Worm (Caenorhabditis elegans) whole organism, young adult: ENCODE results near the gene C16C8.22.

Experiments
- B0019.2 ChIP-seq: fragments of 200-800 bp; sonication (Bioruptor generic); conservative IDR thresholded peaks from 2 replicates; pipeline ENCODE4 v1.3.6; 2022; ENCODE audit warnings: missing genetic modification reagents, missing genetic modification characterization, missing compliant biosample characterization
- C17E4.6 ChIP-seq: fragments of 200-800 bp; sonication (Bioruptor generic); IDR thresholded peaks from 2 replicates; pipeline ENCODE4 v1.3.6; 2022; ENCODE audit warnings: missing genetic modification reagents, missing genetic modification characterization, missing compliant biosample characterization
- F57A8.1 ChIP-seq: fragments of 200-800 bp; sonication (Bioruptor generic); optimal IDR thresholded peaks from 2 replicates; lab custom pipeline; 2018; ENCODE audit warnings: mild to moderate bottlenecking, missing genetic modification characterization, moderate library complexity, missing compliant biosample characterization
- K12H6.12 ChIP-seq: fragments of 200-800 bp; sonication (Bioruptor generic); optimal IDR thresholded peaks from 2 replicates; lab custom pipeline; 2018; ENCODE audit warnings: mild to moderate bottlenecking, missing genetic modification characterization, missing compliant biosample characterization
- T07F8.4 ChIP-seq: sonication (generic microtip); optimal IDR thresholded peaks from 2 replicates; lab custom pipeline; 2016; ENCODE audit warnings: mild to moderate bottlenecking, missing genetic modification characterization, moderate library complexity, missing compliant biosample characterization
- aptf-2 ChIP-seq: fragments of 200-800 bp; sonication (Bioruptor generic); conservative IDR thresholded peaks from 2 replicates; pipeline ENCODE4 v1.3.6; 2022; ENCODE audit warnings: missing genetic modification reagents, missing genetic modification characterization, missing compliant biosample characterization
- attf-5 ChIP-seq: fragments of 200-800 bp; sonication (Bioruptor generic); optimal IDR thresholded peaks from 2 replicates; lab custom pipeline; 2018; ENCODE audit warnings: mild to moderate bottlenecking, missing genetic modification characterization, missing compliant biosample characterization
- hrde-1 ChIP-seq: sonication (generic microtip); optimal IDR thresholded peaks from 2 replicates; lab custom pipeline; 2016; ENCODE audit warnings: missing genetic modification characterization, mild to moderate bottlenecking, missing compliant biosample characterization, moderate library complexity, missing genotype, missing genetic modification reagents, borderline replicate concordance
- lin-26 ChIP-seq: fragments of 200-800 bp; sonication (Bioruptor generic); IDR thresholded peaks from 2 replicates; pipeline ENCODE4 v1.3.6; 2022; ENCODE audit warnings: missing genetic modification reagents, missing genetic modification characterization, missing compliant biosample characterization
- lin-35 ChIP-seq, 3 experiments: fragments of 150-350 bp in 2 of 3; sonication (generic microtip) in 1 of 3; optimal IDR thresholded peaks; 2 replicates each; lab custom pipeline; 2014 to 2018; ENCODE audit warnings: missing biosample characterization in 3 of 3, missing genetic modification characterization in 3 of 3, missing genetic modification reagents in 3 of 3
- pha-4 ChIP-seq: fragments of 150-350 bp; sonication (generic microtip); optimal IDR thresholded peaks from 2 replicates; lab custom pipeline; 2014; ENCODE audit warnings: missing biosample characterization, missing genetic modification reagents, missing genetic modification characterization
- snpc-4 ChIP-seq, 5 experiments: fragments of 150-350 bp in 1 of 5; sonication (generic microtip) in 4 of 5; optimal IDR thresholded peaks; 2 replicates each; lab custom pipeline; 2014 to 2018; ENCODE audit warnings: missing genetic modification characterization in 5 of 5, missing biosample characterization in 3 of 5, antibody characterized with exemption in 2 of 5, mild to moderate bottlenecking in 2 of 5, missing compliant biosample characterization in 2 of 5, missing genotype in 2 of 5, moderate library complexity in 2 of 5, missing genetic modification reagents in 1 of 5
- unc-62 ChIP-seq: fragments of 150-350 bp; optimal IDR thresholded peaks from 2 replicates; lab custom pipeline; 2014; ENCODE audit warnings: missing biosample characterization, missing genetic modification reagents, missing genetic modification characterization
- zim-3 ChIP-seq: sonication (generic microtip); optimal IDR thresholded peaks from 2 replicates; lab custom pipeline; 2017; ENCODE audit warnings: mild to moderate bottlenecking, missing genetic modification characterization, moderate library complexity, missing compliant biosample characterization

ce11 chrII:3438280-3438679, 4.8 kb downstream of the C16C8.22 start:
- TF ChIP-seq K12H6.12 (tag; lab: Kevin White, UChicago) = no peak
- TF ChIP-seq F57A8.1 = no peak
- no peak for TF ChIP-seq lin-35 (GFP tag; optimal IDR thresholded peaks at IDR 0.05; lab: Kevin White, UChicago)
- no peak for TF ChIP-seq B0019.2 (GFP tag; lab: Robert Waterston, UW)
- TF ChIP-seq C17E4.6 (GFP tag; lab: Robert Waterston, UW) = no peak
- no peak for TF ChIP-seq pha-4 (tag; lab: Kevin White, UChicago)
- TF ChIP-seq T07F8.4 (tag; lab: Kevin White, UChicago) = no peak
- TF ChIP-seq unc-62 (GFP tag; lab: Kevin White, UChicago) = no peak
- no peak for TF ChIP-seq attf-5 (GFP tag; lab: Kevin White, UChicago)
- TF ChIP-seq snpc-4 (GFP tag; optimal IDR thresholded peaks at IDR 0.05; lab: Kevin White, UChicago) = no peak
- TF ChIP-seq snpc-4 (tag; optimal IDR thresholded peaks at IDR 0.05; lab: Kevin White, UChicago) = no peak
- no peak for TF ChIP-seq hrde-1 (tag; lab: Kevin White, UChicago)
- no peak for TF ChIP-seq zim-3 (tag; lab: Kevin White, UChicago)
- no peak for TF ChIP-seq aptf-2 (GFP tag; lab: Robert Waterston, UW)
- TF ChIP-seq lin-26 (GFP tag; lab: Robert Waterston, UW) = no peak
